Fruit fly (Drosophila melanogaster): ENCODE results near the gene CG13639.

CG13639 gene

DNA sequence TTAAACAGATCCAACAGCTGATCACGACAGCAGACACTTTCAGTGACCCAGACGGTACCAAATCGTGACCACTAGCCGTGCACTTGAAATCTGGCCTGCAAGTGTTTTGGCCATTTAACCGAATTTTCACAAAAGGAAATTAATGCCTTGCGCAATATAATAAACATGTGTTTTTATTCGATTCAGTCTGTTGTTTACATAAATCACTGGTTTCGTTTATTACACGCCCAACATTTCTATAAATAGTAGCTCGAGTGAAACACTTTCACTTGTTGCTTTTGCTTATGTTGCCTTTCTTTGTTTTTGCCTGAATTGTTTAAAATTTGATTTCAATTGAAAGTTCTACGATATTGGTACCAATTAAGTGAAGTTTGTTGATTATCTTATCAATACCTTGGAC, 47.8 kb downstream of the CG13639 start (continued):
- TF ChIP-seq BEAF-32 (GFP tag; optimal IDR thresholded peaks at IDR 0.05) (no peak), Dref (GFP tag; IDR thresholded peaks at IDR 0.05) (no peak), Hr51 (GFP tag; optimal IDR thresholded peaks at IDR 0.05) (no peak), CkIIα-i1 (GFP tag; IDR thresholded peaks at IDR 0.05) (no peak), Blimp-1 (GFP tag; optimal IDR thresholded peaks at IDR 0.05) (peak; percentile 70), Six4 (GFP tag; optimal IDR thresholded peaks at IDR 0.05) (no peak), CG1647 (GFP tag; optimal IDR thresholded peaks at IDR 0.05) (no peak), kni (GFP tag; optimal IDR thresholded peaks at IDR 0.05) (peak; percentile 63), CG16863 (GFP tag; optimal IDR thresholded peaks at IDR 0.05) (no peak), Pdp1 (GFP tag; optimal IDR thresholded peaks at IDR 0.05) (peak in 1 of 2 experiments; percentile 51), CG1603 (tag; optimal IDR thresholded peaks at IDR 0.05) (no peak)

DNA sequence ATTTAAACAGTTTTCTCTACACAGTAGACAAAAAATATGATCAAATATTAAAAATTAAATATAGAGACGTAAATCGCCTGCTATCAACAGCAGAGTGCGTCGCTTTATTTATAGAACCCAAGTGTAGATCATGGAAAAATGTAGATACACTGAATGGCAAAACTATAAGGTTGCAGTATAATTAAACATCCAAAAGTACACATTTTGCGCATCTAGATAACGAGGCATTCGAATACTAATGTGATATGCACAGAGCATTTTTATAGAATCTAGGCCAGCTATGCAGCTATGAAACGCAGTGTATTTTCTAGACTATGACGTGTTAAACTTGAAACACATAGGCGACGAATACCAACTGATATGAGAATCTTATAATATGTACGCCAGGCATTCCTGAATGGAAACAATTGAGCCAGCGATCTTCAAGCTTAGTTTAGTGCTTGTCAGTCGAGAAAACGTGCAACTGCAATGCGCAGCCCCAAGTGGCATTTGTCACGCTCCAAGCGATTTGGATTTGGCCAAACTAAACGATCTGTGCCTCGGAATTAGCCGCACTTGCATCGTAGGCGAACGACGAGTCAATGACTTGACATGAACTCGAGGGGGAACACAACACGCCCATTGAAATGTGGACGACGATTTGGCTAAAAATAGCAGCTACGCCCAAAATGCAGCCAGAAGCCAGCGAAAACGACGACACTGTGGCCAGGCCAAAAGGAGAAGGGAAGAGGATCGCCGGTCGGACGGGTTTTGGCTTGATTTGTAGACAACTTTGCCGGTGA, 49.1 kb downstream of the CG13639 start:
- TF ChIP-seq ssp (GFP tag; IDR thresholded peaks at IDR 0.05) (peak; percentile 70), HLHmδ (GFP tag; optimal IDR thresholded peaks at IDR 0.05) (no peak), gsb-n (tag; optimal IDR thresholded peaks at IDR 0.05) (peak; percentile 65), fd96Cb (tag; optimal IDR thresholded peaks at IDR 0.05) (peak; percentile 88), CG17385 (GFP tag; optimal IDR thresholded peaks at IDR 0.05) (peak; percentile 89), CG13123 (GFP tag; optimal IDR thresholded peaks at IDR 0.05) (peak; percentile 73), kay (GFP tag; optimal IDR thresholded peaks at IDR 0.05) (peak; percentile 73), Spps (tag; optimal IDR thresholded peaks at IDR 0.05) (peak; percentile 47), CG1529 (GFP tag; optimal IDR thresholded peaks at IDR 0.05) (peak; percentile 78), CG9876 (GFP tag; optimal IDR thresholded peaks at IDR 0.05) (peak; percentile 50), shn (GFP tag; optimal IDR thresholded peaks at IDR 0.05) (peak; percentile 77), Med (GFP tag) (peak; percentile 99), Sox100B (GFP tag; optimal IDR thresholded peaks at IDR 0.05) (peak; percentile 81), PHDP (tag; optimal IDR thresholded peaks at IDR 0.05) (peak; percentile 92), CG1233 (GFP tag; optimal IDR thresholded peaks at IDR 0.05) (peak; percentile 83), nom (GFP tag; optimal IDR thresholded peaks at IDR 0.05) (peak; percentile 19), Ets65A (GFP tag) (peak; percentile 97), btn (GFP tag; optimal IDR thresholded peaks at IDR 0.05) (peak; percentile 73), wdn (GFP tag; IDR thresholded peaks at IDR 0.05) (peak; percentile 81), CG13624 (GFP tag; optimal IDR thresholded peaks at IDR 0.05) (peak; percentile 92), CG17802 (tag; optimal IDR thresholded peaks at IDR 0.05) (peak; percentile 67), Usf (GFP tag; optimal IDR thresholded peaks at IDR 0.05) (peak; percentile 60), CG32772 (GFP tag; IDR thresholded peaks at IDR 0.05) (peak; percentile 82), CG1024 (GFP tag; IDR thresholded peaks at IDR 0.05) (peak; percentile 72), Deaf1 (tag; optimal IDR thresholded peaks at IDR 0.05) (no peak), tna (GFP tag; IDR thresholded peaks at IDR 0.05; ENCODE audit: partially characterized antibody) (no peak), maf-S (GFP tag; optimal IDR thresholded peaks at IDR 0.05) (peak; percentile 80), CG12071 (GFP tag; optimal IDR thresholded peaks at IDR 0.05) (peak; percentile 94), CG11093 (GFP tag; IDR thresholded peaks at IDR 0.05) (peak; percentile 80), CG1602 (GFP tag; optimal IDR thresholded peaks at IDR 0.05) (peak; percentile 70), chn (GFP tag; optimal IDR thresholded peaks at IDR 0.05) (peak; percentile 75), CG10565 (GFP tag; optimal IDR thresholded peaks at IDR 0.05) (peak; percentile 44), Hr39 (optimal IDR thresholded peaks at IDR 0.05) (no peak), lov (optimal IDR thresholded peaks at IDR 0.05) (no peak), lov (GFP tag; IDR thresholded peaks at IDR 0.05) (peak; percentile 73; the same call in 2 of the 3 replicates), YL-1 (GFP tag; optimal IDR thresholded peaks at IDR 0.05) (peak; percentile 35), Hmx (GFP tag; optimal IDR thresholded peaks at IDR 0.05) (peak; percentile 3), CG15011 (GFP tag; optimal IDR thresholded peaks at IDR 0.05) (peak; percentile 78)
